Fruit fly (Drosophila melanogaster) whole organism, embryonic: ENCODE measurements around the gene Drs.

Experiments used
- Bdp1 ChIP-seq: fragments of 200-800 bp; sonication (Bioruptor generic); optimal IDR thresholded peaks from 3 replicates; lab custom pipeline; 2016; ENCODE audit warnings: missing biosample characterization, missing genetic modification characterization
- CG11093 ChIP-seq: fragments of 200-800 bp; sonication (Bioruptor generic); IDR thresholded peaks from 3 replicates; pipeline ENCODE4 v1.3.6; 2022; ENCODE audit warnings: missing biosample characterization, missing genetic modification characterization
- CG11247 ChIP-seq: fragments of 200-800 bp; sonication (Bioruptor generic); IDR thresholded peaks from 2 replicates; pipeline ENCODE4 v1.3.6; 2022; ENCODE audit warnings: missing biosample characterization, missing genetic modification characterization
- CG15601 ChIP-seq: fragments of 200-800 bp; sonication (Bioruptor generic); optimal IDR thresholded peaks from 3 replicates; lab custom pipeline; 2019; ENCODE audit warnings: missing biosample characterization, mild to moderate bottlenecking, missing genetic modification characterization, moderate library complexity
- CG2129 ChIP-seq: fragments of 200-800 bp; sonication (Bioruptor generic); IDR thresholded peaks from 2 replicates; pipeline ENCODE4 v1.3.6; 2022; ENCODE audit warnings: missing biosample characterization, missing genetic modification characterization; ENCODE audit not compliant: partially characterized antibody
- CG30403 ChIP-seq: fragments of 200-800 bp; sonication (Bioruptor generic); optimal IDR thresholded peaks from 3 replicates; lab custom pipeline; 2016; ENCODE audit warnings: missing biosample characterization, missing genetic modification characterization
- CG34422 ChIP-seq: fragments of 200-800 bp; sonication (Bioruptor generic); IDR thresholded peaks from 3 replicates; pipeline ENCODE4 v1.3.6; 2022; ENCODE audit warnings: missing biosample characterization, missing genetic modification characterization
- CG6813 ChIP-seq: fragments of 200-800 bp; sonication (Bioruptor generic); optimal IDR thresholded peaks from 2 replicates; lab custom pipeline; 2017; ENCODE audit warnings: missing biosample characterization, missing genetic modification characterization, mild to moderate bottlenecking, moderate library complexity, missing genetic modification reagents
- CG6854 ChIP-seq: fragments of 200-800 bp; sonication (Bioruptor generic); optimal IDR thresholded peaks from 3 replicates; lab custom pipeline; 2017; ENCODE audit warnings: missing biosample characterization, mild to moderate bottlenecking, missing genetic modification characterization
- CG8290 ChIP-seq, 3 experiments: fragments of 200-800 bp; sonication (Bioruptor generic); optimal IDR thresholded peaks; 2 replicates each; lab custom pipeline; 2016 to 2019; ENCODE audit warnings: missing biosample characterization in 3 of 3, missing genetic modification characterization in 3 of 3, mild to moderate bottlenecking in 2 of 3, moderate library complexity in 1 of 3
- Dbx ChIP-seq: fragments of 200-800 bp; sonication (Bioruptor generic); IDR thresholded peaks from 3 replicates; pipeline ENCODE4 v1.3.6; 2022; ENCODE audit warnings: missing biosample characterization, missing genetic modification characterization
- Deaf1 ChIP-seq: fragments of 200-800 bp; optimal IDR thresholded peaks from 3 replicates; lab custom pipeline; 2019; ENCODE audit warnings: missing biosample characterization, mild to moderate bottlenecking, missing genetic modification characterization, moderate library complexity
- Drgx ChIP-seq: fragments of 200-800 bp; sonication (Bioruptor generic); IDR thresholded peaks from 2 replicates; pipeline ENCODE4 v1.3.6; 2022; ENCODE audit warnings: missing biosample characterization, missing genetic modification characterization
- E2f2 ChIP-seq: fragments of 200-800 bp; sonication (Bioruptor generic); IDR thresholded peaks from 2 replicates; pipeline ENCODE4 v1.3.6; 2022; ENCODE audit warnings: missing biosample characterization, missing genetic modification characterization
- ERR ChIP-seq: fragments of 200-800 bp; sonication (Bioruptor generic); optimal IDR thresholded peaks from 2 replicates; lab custom pipeline; 2016; ENCODE audit warnings: missing biosample characterization, missing genetic modification characterization
- HmgZ ChIP-seq: fragments of 200-800 bp; sonication (Bioruptor generic); optimal IDR thresholded peaks from 2 replicates; lab custom pipeline; 2018; ENCODE audit warnings: missing biosample characterization, mild to moderate bottlenecking, missing genetic modification characterization
- MTF-1 ChIP-seq: fragments of 200-800 bp; sonication (Bioruptor generic); optimal IDR thresholded peaks from 2 replicates; lab custom pipeline; 2018; ENCODE audit warnings: missing biosample characterization, mild to moderate bottlenecking, missing genetic modification characterization, borderline replicate concordance
- Med ChIP-seq: fragments of 200-800 bp; sonication (Bioruptor generic); peaks from one replicate; lab custom pipeline; 2016; ENCODE audit warnings: missing biosample characterization, missing genetic modification characterization, mild to moderate bottlenecking, inconsistent platforms, moderate library complexity
- Meics ChIP-seq: fragments of 200-800 bp; sonication (Bioruptor generic); optimal IDR thresholded peaks from 2 replicates; lab custom pipeline; 2017; ENCODE audit warnings: missing biosample characterization, mild to moderate bottlenecking, missing genetic modification characterization
- NFAT ChIP-seq: fragments of 200-800 bp; sonication (Bioruptor generic); IDR thresholded peaks from 2 replicates; pipeline ENCODE4 v1.3.6; 2022; ENCODE audit warnings: missing biosample characterization, missing genetic modification characterization
- Rfx ChIP-seq: fragments of 200-800 bp; sonication (Bioruptor generic); IDR thresholded peaks from 2 replicates; pipeline ENCODE4 v1.3.6; 2022; ENCODE audit warnings: missing biosample characterization, missing genetic modification characterization
- Xbp1 ChIP-seq: fragments of 200-800 bp; sonication (Bioruptor generic); optimal IDR thresholded peaks from 3 replicates; lab custom pipeline; 2016; ENCODE audit warnings: missing biosample characterization, mild to moderate bottlenecking, missing genetic modification characterization
- aop ChIP-seq: fragments of 200-800 bp; sonication (Bioruptor generic); IDR thresholded peaks from 2 replicates; pipeline ENCODE4 v1.3.6; 2022; ENCODE audit warnings: missing biosample characterization, missing genetic modification characterization
- bbx ChIP-seq: fragments of 200-800 bp; sonication (Bioruptor generic); IDR thresholded peaks from 2 replicates; pipeline ENCODE4 v1.3.6; 2022; ENCODE audit warnings: missing biosample characterization, missing genetic modification characterization; ENCODE audit not compliant: partially characterized antibody
- bigmax ChIP-seq: fragments of 200-800 bp; sonication (Bioruptor generic); optimal IDR thresholded peaks from 2 replicates; lab custom pipeline; 2018; ENCODE audit warnings: missing biosample characterization, mild to moderate bottlenecking, missing genetic modification characterization
- br ChIP-seq: fragments of >200 bp; optimal IDR thresholded peaks from 2 replicates; lab custom pipeline; 2017
- caup ChIP-seq: fragments of 200-800 bp; sonication (Bioruptor generic); optimal IDR thresholded peaks from 3 replicates; lab custom pipeline; 2017; ENCODE audit warnings: missing biosample characterization, mild to moderate bottlenecking, missing genetic modification characterization, moderate library complexity; ENCODE audit not compliant: severe bottlenecking
- cg ChIP-seq: fragments of 200-800 bp; sonication (Bioruptor generic); optimal IDR thresholded peaks from 3 replicates; lab custom pipeline; 2019; ENCODE audit warnings: missing biosample characterization, mild to moderate bottlenecking, missing genetic modification characterization, moderate library complexity
- ci ChIP-seq: fragments of 200-800 bp; sonication (Bioruptor generic); IDR thresholded peaks from 3 replicates; pipeline ENCODE4 v1.3.6; 2022; ENCODE audit warnings: missing biosample characterization, missing genetic modification characterization
- corto ChIP-seq: fragments of 200-800 bp; sonication (Bioruptor generic); optimal IDR thresholded peaks from 2 replicates; lab custom pipeline; 2016; ENCODE audit warnings: missing biosample characterization, mild to moderate bottlenecking, missing genetic modification characterization, moderate library complexity
- crol ChIP-seq: fragments of 200-800 bp; sonication (Bioruptor generic); IDR thresholded peaks from 2 replicates; pipeline ENCODE4 v1.3.6; 2022; ENCODE audit warnings: missing biosample characterization, missing genetic modification characterization
- dysf ChIP-seq: fragments of 200-800 bp; sonication (Bioruptor generic); IDR thresholded peaks from 3 replicates; pipeline ENCODE4 v1.3.6; 2022; ENCODE audit warnings: missing biosample characterization, missing genetic modification characterization
- grau ChIP-seq: fragments of 200-800 bp; optimal IDR thresholded peaks from 3 replicates; lab custom pipeline; 2019; ENCODE audit warnings: missing biosample characterization, mild to moderate bottlenecking, missing genetic modification characterization, moderate library complexity
- grn ChIP-seq: fragments of 200-800 bp; sonication (Bioruptor generic); optimal IDR thresholded peaks from 3 replicates; lab custom pipeline; 2017; ENCODE audit warnings: missing biosample characterization, missing genetic modification characterization
- ham ChIP-seq: fragments of 200-800 bp; sonication (Bioruptor generic); IDR thresholded peaks from 2 replicates; pipeline ENCODE4 v1.3.6; 2022; ENCODE audit warnings: missing biosample characterization, missing genetic modification characterization
- jigr1 ChIP-seq: fragments of 200-800 bp; sonication (Bioruptor generic); IDR thresholded peaks from 3 replicates; pipeline ENCODE4 v1.3.6; 2022; ENCODE audit warnings: missing biosample characterization, missing genetic modification characterization
- ken ChIP-seq: fragments of 200-800 bp; sonication (Bioruptor generic); IDR thresholded peaks from 3 replicates; pipeline ENCODE4 v1.3.6; 2022; ENCODE audit warnings: missing biosample characterization, missing genetic modification characterization
- klu ChIP-seq: fragments of 200-800 bp; sonication (Bioruptor generic); IDR thresholded peaks from 2 replicates; pipeline ENCODE4 v1.3.6; 2022; ENCODE audit warnings: missing biosample characterization, missing genetic modification characterization
- lab ChIP-seq: fragments of 200-800 bp; sonication (Bioruptor generic); optimal IDR thresholded peaks from 3 replicates; lab custom pipeline; 2017; ENCODE audit warnings: missing biosample characterization, missing genetic modification characterization, mild to moderate bottlenecking, moderate library complexity, missing genetic modification reagents
- lmd ChIP-seq: fragments of 200-800 bp; sonication (Bioruptor generic); IDR thresholded peaks from 2 replicates; pipeline ENCODE4 v1.3.6; 2022; ENCODE audit warnings: missing biosample characterization, missing genetic modification characterization
- nau ChIP-seq: fragments of 200-800 bp; sonication (Bioruptor generic); optimal IDR thresholded peaks from 3 replicates; lab custom pipeline; 2017; ENCODE audit warnings: missing biosample characterization, mild to moderate bottlenecking, missing genetic modification characterization, missing genetic modification reagents
- odd ChIP-seq: fragments of 200-800 bp; sonication (Bioruptor generic); optimal IDR thresholded peaks from 2 replicates; lab custom pipeline; 2017; ENCODE audit warnings: missing biosample characterization, mild to moderate bottlenecking, missing genetic modification characterization
- sd ChIP-seq: fragments of 200-800 bp; sonication (Bioruptor generic); optimal IDR thresholded peaks from 3 replicates; lab custom pipeline; 2018; ENCODE audit warnings: missing biosample characterization, mild to moderate bottlenecking, missing genetic modification characterization, moderate library complexity
- sens ChIP-seq: fragments of 200-800 bp; sonication (Bioruptor generic); peaks from one replicate; lab custom pipeline; 2016; ENCODE audit warnings: missing biosample characterization, missing genetic modification characterization
- tio ChIP-seq: fragments of 200-800 bp; sonication (Bioruptor generic); optimal IDR thresholded peaks from 2 replicates; lab custom pipeline; 2017; ENCODE audit warnings: missing biosample characterization, missing genetic modification characterization, inconsistent platforms
- toy ChIP-seq: fragments of 200-800 bp; sonication (Bioruptor generic); IDR thresholded peaks from 2 replicates; pipeline ENCODE4 v1.3.6; 2022; ENCODE audit warnings: missing biosample characterization, missing genetic modification characterization
- vvl ChIP-seq: fragments of 200-800 bp; sonication (Bioruptor generic); IDR thresholded peaks from 2 replicates; pipeline ENCODE4 v1.3.6; 2022; ENCODE audit warnings: missing biosample characterization, missing genetic modification characterization
- wek ChIP-seq: fragments of 200-800 bp; sonication (Bioruptor generic); optimal IDR thresholded peaks from 3 replicates; lab custom pipeline; 2018; ENCODE audit warnings: missing biosample characterization, mild to moderate bottlenecking, missing genetic modification characterization, moderate library complexity
- zen2 ChIP-seq: fragments of 200-800 bp; sonication (Bioruptor generic); IDR thresholded peaks from 3 replicates; pipeline ENCODE4 v1.3.6; 2022; ENCODE audit warnings: missing biosample characterization, missing genetic modification characterization; ENCODE audit not compliant: partially characterized antibody

Drs gene

DNA sequence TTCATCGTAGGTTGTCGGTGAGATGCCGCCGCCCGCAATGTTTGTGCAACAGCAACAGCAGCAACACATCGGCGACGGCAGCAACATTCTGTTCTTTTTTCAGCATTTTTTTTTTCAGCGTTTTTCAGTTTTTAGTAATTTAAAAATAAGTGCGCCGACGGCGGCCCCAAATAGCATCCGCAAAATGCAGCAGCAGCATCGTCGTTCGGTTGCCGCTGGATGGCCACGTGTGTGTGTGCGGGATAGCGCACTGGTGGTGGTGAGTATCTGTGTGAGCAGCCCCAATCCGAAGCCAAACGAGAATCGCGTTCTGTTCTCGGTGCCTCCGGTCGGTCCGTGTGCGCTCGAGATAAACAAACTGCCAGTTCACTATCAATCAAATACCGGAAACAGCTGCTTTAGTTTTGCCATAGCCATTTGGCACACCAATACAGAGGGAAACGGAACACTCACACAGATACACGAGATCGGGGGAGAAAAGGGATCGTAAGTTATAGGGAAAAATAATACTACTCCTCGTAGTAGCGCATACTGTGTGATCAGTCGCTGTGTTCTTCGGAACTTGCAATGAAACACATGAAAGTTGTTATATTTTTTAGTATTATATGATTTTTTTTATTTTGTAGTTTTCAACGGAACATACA, 31.3 kb downstream of the Drs start:
- no peak for TF ChIP-seq ham
- no peak for TF ChIP-seq jigr1 (GFP tag; lab: Robert Waterston, UW)
- 0 out of 3 replicates have a peak, but pooled peaks have one; percentile 37 for TF ChIP-seq ci (GFP tag; lab: Robert Waterston, UW)
- peak; percentile 15; the same call in 1 of the 2 replicates for TF ChIP-seq E2f2 (GFP tag; lab: Robert Waterston, UW)
- no peak for TF ChIP-seq tio (GFP tag; lab: Kevin White, UChicago)
- peak; percentile 35; the same call in 1 of the 2 replicates for TF ChIP-seq crol (GFP tag; lab: Robert Waterston, UW)
- TF ChIP-seq CG2129 (GFP tag; lab: Robert Waterston, UW), result no peak
- no peak for TF ChIP-seq Xbp1
- peak; percentile 48 for TF ChIP-seq Drgx (GFP tag; lab: Robert Waterston, UW)
- peak; percentile 75 for TF ChIP-seq Deaf1 (tag; lab: Kevin White, UChicago)
- no peak for TF ChIP-seq grau
- TF ChIP-seq ken (GFP tag; lab: Robert Waterston, UW), result 0 out of 3 replicates have a peak, but pooled peaks have one; percentile 3
- TF ChIP-seq lab (GFP tag; lab: Kevin White, UChicago), result peak; percentile 35
- no peak for TF ChIP-seq CG34422 (GFP tag; lab: Robert Waterston, UW)
- TF ChIP-seq caup (GFP tag; lab: Kevin White, UChicago), result no peak
- peak; percentile 8 for TF ChIP-seq Meics (GFP tag; lab: Kevin White, UChicago)
- TF ChIP-seq sens, result peak; percentile 36
- TF ChIP-seq Bdp1 (GFP tag; lab: Kevin White, UChicago), result no peak
- TF ChIP-seq NFAT, result 0 out of 2 replicates have a peak, but pooled peaks have one; percentile 33
- TF ChIP-seq cg (GFP tag; lab: Kevin White, UChicago), result peak; percentile 77
- TF ChIP-seq Rfx, result 0 out of 2 replicates have a peak, but pooled peaks have one; percentile 35
- TF ChIP-seq CG15601 (tag; lab: Kevin White, UChicago), result no peak
- peak; percentile 19; the same call in 1 of the 3 replicates for TF ChIP-seq dysf (GFP tag; lab: Robert Waterston, UW)
- TF ChIP-seq lmd, result 0 out of 2 replicates have a peak, but pooled peaks have one; percentile 5
- 0 out of 2 replicates have a peak, but pooled peaks have one; percentile 20 for TF ChIP-seq bbx
- TF ChIP-seq grn (GFP tag; lab: Kevin White, UChicago), result no peak
- 0 out of 3 replicates have a peak, but pooled peaks have one; percentile 36 for TF ChIP-seq zen2 (GFP tag; lab: Robert Waterston, UW)
- TF ChIP-seq ERR (GFP tag; lab: Kevin White, UChicago), result no peak
- TF ChIP-seq vvl, result 0 out of 2 replicates have a peak, but pooled peaks have one; percentile 13
- no peak for TF ChIP-seq bigmax (GFP tag; lab: Kevin White, UChicago)
- TF ChIP-seq CG6813, result no peak
- no peak for TF ChIP-seq corto (GFP tag; lab: Kevin White, UChicago)
- TF ChIP-seq nau (GFP tag; lab: Kevin White, UChicago), result peak; percentile 80
- TF ChIP-seq CG8290 (GFP tag; optimal IDR thresholded peaks at IDR 0.05; lab: Kevin White, UChicago), result no peak
- TF ChIP-seq CG8290 (tag; optimal IDR thresholded peaks at IDR 0.05; lab: Kevin White, UChicago), result peak in 1 of 2 experiments; percentile 39
- TF ChIP-seq odd (GFP tag; lab: Kevin White, UChicago), result no peak
- TF ChIP-seq CG11093 (GFP tag; lab: Robert Waterston, UW), result no peak
- TF ChIP-seq CG30403 (GFP tag; lab: Kevin White, UChicago), result no peak
- TF ChIP-seq toy (GFP tag; lab: Robert Waterston, UW), result no peak
- TF ChIP-seq MTF-1, result no peak
- 0 out of 2 replicates have a peak, but pooled peaks have one; percentile 30 for TF ChIP-seq aop (GFP tag; lab: Robert Waterston, UW)
- TF ChIP-seq Dbx (GFP tag; lab: Robert Waterston, UW), result 0 out of 3 replicates have a peak, but pooled peaks have one; percentile 41
- no peak for TF ChIP-seq br (lab: Kevin White, UChicago)
- 0 out of 2 replicates have a peak, but pooled peaks have one; percentile 22 for TF ChIP-seq CG11247 (GFP tag; lab: Robert Waterston, UW)
- peak; percentile 1 for TF ChIP-seq HmgZ (tag; lab: Kevin White, UChicago)
- TF ChIP-seq klu (GFP tag; lab: Robert Waterston, UW), result no peak
- TF ChIP-seq Med (GFP tag; lab: Kevin White, UChicago), result peak; percentile 67
- TF ChIP-seq sd, result peak; percentile 12
- no peak for TF ChIP-seq wek (GFP tag; lab: Kevin White, UChicago)
- no peak for TF ChIP-seq CG6854 (GFP tag; lab: Kevin White, UChicago)
